Worm (Caenorhabditis elegans) whole organism, L1 larva: ENCODE results near the gene oac-6.

Source experiments
- C34B4.2 ChIP-seq: sonication (generic microtip); optimal IDR thresholded peaks from 2 replicates; lab custom pipeline; 2017; ENCODE audit warnings: mild to moderate bottlenecking, missing genetic modification characterization, missing compliant biosample characterization
- aha-1 ChIP-seq: fragments of 150-350 bp; optimal IDR thresholded peaks from 2 replicates; lab custom pipeline; 2014; ENCODE audit warnings: missing biosample characterization, missing genetic modification characterization
- alr-1 ChIP-seq: fragments of 200-800 bp; sonication (Bioruptor generic); optimal IDR thresholded peaks from 2 replicates; lab custom pipeline; 2018; ENCODE audit warnings: borderline replicate concordance, mild to moderate bottlenecking, missing genetic modification characterization, missing compliant biosample characterization
- aly-2 ChIP-seq: fragments of 150-350 bp; optimal IDR thresholded peaks from 2 replicates; lab custom pipeline; 2014; ENCODE audit warnings: missing biosample characterization, missing genetic modification characterization
- ama-1 ChIP-seq: fragments of 150-350 bp; optimal IDR thresholded peaks from 2 replicates; lab custom pipeline; 2014
- dpl-1 ChIP-seq, 3 experiments: fragments of 150-350 bp in 2 of 3; sonication (generic microtip) in 1 of 3; optimal IDR thresholded peaks; 2 replicates each; lab custom pipeline; 2014 to 2017; ENCODE audit warnings: missing biosample characterization in 3 of 3, missing genetic modification characterization in 3 of 3, missing genetic modification reagents in 3 of 3
- dsc-1 ChIP-seq: sonication (generic microtip); optimal IDR thresholded peaks from 2 replicates; lab custom pipeline; 2016; ENCODE audit warnings: mild to moderate bottlenecking, missing genetic modification characterization, missing compliant biosample characterization
- egl-13 ChIP-seq: sonication (generic microtip); optimal IDR thresholded peaks from 2 replicates; lab custom pipeline; 2016; ENCODE audit warnings: missing genotype, missing genetic modification reagents, missing genetic modification characterization, missing compliant biosample characterization
- egl-27 ChIP-seq, 2 experiments: fragments of 150-350 bp in 1 of 2; sonication (generic microtip); optimal IDR thresholded peaks; 3 replicates each; lab custom pipeline; 2017 to 2018; ENCODE audit warnings: missing biosample characterization in 2 of 2, missing genetic modification characterization in 2 of 2, missing genetic modification reagents in 2 of 2
- elt-2 ChIP-seq: sonication (generic microtip); optimal IDR thresholded peaks from 2 replicates; lab custom pipeline; 2016; ENCODE audit warnings: missing genetic modification characterization, mild to moderate bottlenecking, inconsistent platforms, missing compliant biosample characterization, missing genetic modification reagents
- fkh-4 ChIP-seq: sonication (generic microtip); optimal IDR thresholded peaks from 2 replicates; lab custom pipeline; 2016; ENCODE audit warnings: missing compliant biosample characterization, missing genetic modification characterization, borderline replicate concordance
- fkh-8 ChIP-seq: sonication (generic microtip); optimal IDR thresholded peaks from 2 replicates; lab custom pipeline; 2016; ENCODE audit warnings: mild to moderate bottlenecking, missing genetic modification characterization, missing compliant biosample characterization
- fos-1 ChIP-seq: fragments of 150-350 bp; optimal IDR thresholded peaks from 2 replicates; lab custom pipeline; 2014; ENCODE audit warnings: missing biosample characterization, missing genetic modification characterization
- hlh-17 ChIP-seq: fragments of 200-800 bp; sonication (Bioruptor generic); optimal IDR thresholded peaks from 2 replicates; lab custom pipeline; 2018; ENCODE audit warnings: missing genetic modification characterization, mild to moderate bottlenecking, missing compliant biosample characterization, moderate library complexity, borderline replicate concordance
- hlh-4 ChIP-seq: sonication (generic microtip); optimal IDR thresholded peaks from 2 replicates; lab custom pipeline; 2016; ENCODE audit warnings: mild to moderate bottlenecking, missing genetic modification characterization, missing compliant biosample characterization
- hpl-2 ChIP-seq: fragments of 150-350 bp; optimal IDR thresholded peaks from 2 replicates; lab custom pipeline; 2014; ENCODE audit warnings: missing biosample characterization, missing genetic modification reagents, missing genetic modification characterization
- irx-1 ChIP-seq: sonication (generic microtip); optimal IDR thresholded peaks from 2 replicates; lab custom pipeline; 2016; ENCODE audit warnings: missing genetic modification characterization, missing compliant biosample characterization
- isw-1 ChIP-seq: fragments of 200-800 bp; sonication (Bioruptor generic); IDR thresholded peaks from 2 replicates; pipeline ENCODE4 v1.3.6; 2022; ENCODE audit warnings: missing genetic modification characterization, missing compliant biosample characterization
- lin-13 ChIP-seq: fragments of 150-350 bp; optimal IDR thresholded peaks from 2 replicates; lab custom pipeline; 2014; ENCODE audit warnings: missing biosample characterization, missing genetic modification reagents, missing genetic modification characterization
- lin-14 ChIP-seq: fragments of 200-800 bp; sonication (Bioruptor generic); optimal IDR thresholded peaks from 2 replicates; lab custom pipeline; 2018; ENCODE audit warnings: mild to moderate bottlenecking, missing genetic modification characterization, moderate library complexity, missing compliant biosample characterization
- lin-15B ChIP-seq: fragments of 150-350 bp; sonication (generic microtip); optimal IDR thresholded peaks from 3 replicates; lab custom pipeline; 2014; ENCODE audit warnings: missing biosample characterization, missing genetic modification characterization
- lir-3 ChIP-seq: sonication (generic microtip); optimal IDR thresholded peaks from 2 replicates; lab custom pipeline; 2016; ENCODE audit warnings: mild to moderate bottlenecking, missing genetic modification characterization, moderate library complexity, missing compliant biosample characterization; ENCODE audit not compliant: poor library complexity
- lsy-2 ChIP-seq, 2 experiments: fragments of 150-350 bp; optimal IDR thresholded peaks; 2 replicates each; lab custom pipeline; 2014; ENCODE audit warnings: missing biosample characterization in 2 of 2, missing genetic modification characterization in 2 of 2
- mab-9 ChIP-seq: fragments of 200-800 bp; sonication (Bioruptor generic); IDR thresholded peaks from 2 replicates; pipeline ENCODE4 v1.3.6; 2022; ENCODE audit warnings: missing genetic modification reagents, missing genetic modification characterization, missing compliant biosample characterization
- mdl-1 ChIP-seq, 2 experiments: fragments of 150-350 bp; optimal IDR thresholded peaks; 2 replicates each; lab custom pipeline; 2014 to 2017; ENCODE audit warnings: missing biosample characterization in 2 of 2, missing genetic modification characterization in 2 of 2, inconsistent platforms in 1 of 2
- nhr-19 ChIP-seq: fragments of 200-800 bp; sonication (Bioruptor generic); conservative IDR thresholded peaks from 2 replicates; pipeline ENCODE4 v1.3.6; 2022; ENCODE audit warnings: missing genetic modification characterization, missing compliant biosample characterization
- nhr-20 ChIP-seq: sonication (generic microtip); optimal IDR thresholded peaks from 2 replicates; lab custom pipeline; 2016; ENCODE audit warnings: mild to moderate bottlenecking, missing genetic modification characterization, missing compliant biosample characterization
- nhr-237 ChIP-seq: fragments of 150-350 bp; optimal IDR thresholded peaks from 2 replicates; lab custom pipeline; 2014; ENCODE audit warnings: missing biosample characterization, missing genetic modification characterization
- nhr-47 ChIP-seq: sonication (generic microtip); optimal IDR thresholded peaks from 2 replicates; lab custom pipeline; 2016; ENCODE audit warnings: mild to moderate bottlenecking, missing genetic modification characterization, moderate library complexity, missing compliant biosample characterization
- nhr-71 ChIP-seq: sonication (generic microtip); optimal IDR thresholded peaks from 2 replicates; lab custom pipeline; 2016; ENCODE audit warnings: mild to moderate bottlenecking, missing genetic modification characterization, moderate library complexity, missing compliant biosample characterization
- nhr-76 ChIP-seq: sonication (generic microtip); optimal IDR thresholded peaks from 2 replicates; lab custom pipeline; 2017; ENCODE audit warnings: missing biosample characterization, missing genetic modification characterization
- nhr-84 ChIP-seq: sonication (generic microtip); optimal IDR thresholded peaks from 2 replicates; lab custom pipeline; 2017; ENCODE audit warnings: missing biosample characterization, missing genetic modification characterization
- nhr-85 ChIP-seq: sonication (generic microtip); peaks from one replicate; lab custom pipeline; 2016; ENCODE audit warnings: missing genetic modification characterization, inconsistent platforms, missing compliant biosample characterization
- nhr-90 ChIP-seq: sonication (generic microtip); optimal IDR thresholded peaks from 2 replicates; lab custom pipeline; 2016; ENCODE audit warnings: mild to moderate bottlenecking, missing genetic modification characterization, missing compliant biosample characterization; ENCODE audit not compliant: poor library complexity
- pqm-1 ChIP-seq: sonication (generic microtip); optimal IDR thresholded peaks from 3 replicates; lab custom pipeline; 2017; ENCODE audit warnings: missing biosample characterization, missing genetic modification characterization
- rnt-1 ChIP-seq: sonication (generic microtip); optimal IDR thresholded peaks from 2 replicates; lab custom pipeline; 2016; ENCODE audit warnings: mild to moderate bottlenecking, missing genetic modification characterization, moderate library complexity, missing compliant biosample characterization
- tbx-2 ChIP-seq: sonication (generic microtip); optimal IDR thresholded peaks from 2 replicates; lab custom pipeline; 2016; ENCODE audit warnings: missing genetic modification characterization, missing compliant biosample characterization
- unc-98 ChIP-seq: fragments of 200-800 bp; sonication (Bioruptor generic); IDR thresholded peaks from 2 replicates; pipeline ENCODE4 v1.3.6; 2022; ENCODE audit warnings: missing genetic modification characterization, missing compliant biosample characterization
- vab-15 ChIP-seq: sonication (generic microtip); optimal IDR thresholded peaks from 2 replicates; lab custom pipeline; 2017; ENCODE audit warnings: missing genotype, mild to moderate bottlenecking, missing genetic modification characterization, missing compliant biosample characterization
- xbp-1 ChIP-seq: sonication (generic microtip); optimal IDR thresholded peaks from 2 replicates; lab custom pipeline; 2016; ENCODE audit warnings: missing genetic modification characterization, missing compliant biosample characterization
- ztf-11 ChIP-seq, 2 experiments: sonication (generic microtip); optimal IDR thresholded peaks; 2 replicates each; lab custom pipeline; 2016 to 2017; ENCODE audit warnings: missing genetic modification characterization in 2 of 2, missing biosample characterization in 1 of 2, missing compliant biosample characterization in 1 of 2

oac-6 gene

ce11 chrV:16266514-16266913 lies 36.0 kb upstream of the oac-6 start, which contains the start of gene T13F3.4:
Gene T13F3.4 (minus strand): TSS chrV:16266614.
- TF ChIP-seq hpl-2 (GFP tag; lab: Kevin White, UChicago) (no peak), unc-98 (GFP tag; lab: Robert Waterston, UW) (no peak), hlh-17 (GFP tag; lab: Kevin White, UChicago) (no peak), lin-15B (no peak), C34B4.2 (tag; lab: Kevin White, UChicago) (no peak), dpl-1 (GFP tag; optimal IDR thresholded peaks at IDR 0.05; lab: Kevin White, UChicago) (no peak), fkh-8 (no peak), nhr-85 (tag; lab: Kevin White, UChicago) (no peak), lin-13 (GFP tag; lab: Kevin White, UChicago) (no peak), ama-1 (lab: Kevin White, UChicago) (no peak), lsy-2 (tag; optimal IDR thresholded peaks at IDR 0.05; lab: Kevin White, UChicago) (no peak), lir-3 (tag; lab: Kevin White, UChicago) (no peak), nhr-47 (tag; lab: Kevin White, UChicago) (no peak), lin-14 (GFP tag; lab: Kevin White, UChicago) (no peak)
- TF ChIP-seq, all 84 proteins: peak for 0

- TF ChIP-seq C34B4.2 (tag; lab: Kevin White, UChicago) (no peak), alr-1 (no peak), tbx-2 (no peak), dsc-1 (tag; lab: Kevin White, UChicago) (no peak), dpl-1 (GFP tag; optimal IDR thresholded peaks at IDR 0.05; lab: Kevin White, UChicago) (no peak), nhr-20 (tag; lab: Kevin White, UChicago) (no peak), elt-2 (tag; lab: Kevin White, UChicago) (no peak), unc-98 (GFP tag; lab: Robert Waterston, UW) (no peak), nhr-76 (tag; lab: Kevin White, UChicago) (no peak)
Measured at ce11 chrV:16269556-16269955, 33.0 kb upstream of the oac-6 start, which contains the start of the genes fbxa-2 and T13F3.8. Gene fbxa-2 (minus strand): TSS chrV:16269656. Gene T13F3.8 (plus strand): TSS chrV:16269800.

- TF ChIP-seq nhr-237 (tag; lab: Kevin White, UChicago) (no peak), alr-1 (no peak), rnt-1 (tag; lab: Kevin White, UChicago) (no peak), isw-1 (GFP tag; lab: Robert Waterston, UW) (no peak), lin-13 (GFP tag; lab: Kevin White, UChicago) (no peak), dpl-1 (GFP tag; optimal IDR thresholded peaks at IDR 0.05; lab: Kevin White, UChicago) (no peak), fos-1 (tag; lab: Kevin White, UChicago) (no peak), aha-1 (no peak), nhr-19 (GFP tag; lab: Robert Waterston, UW) (no peak), aly-2 (no peak), hlh-17 (GFP tag; lab: Kevin White, UChicago) (no peak), irx-1 (tag; lab: Kevin White, UChicago) (no peak), nhr-90 (tag; lab: Kevin White, UChicago) (no peak), xbp-1 (no peak), ztf-11 (tag; optimal IDR thresholded peaks at IDR 0.05; lab: Kevin White, UChicago) (no peak), egl-13 (no peak), fkh-4 (tag; lab: Kevin White, UChicago) (no peak), fkh-8 (no peak), lir-3 (tag; lab: Kevin White, UChicago) (no peak)
Measured at ce11 chrV:16271121-16271520, 31.4 kb upstream of the oac-6 start, which contains the start of gene T13F3.6. Gene T13F3.6 (minus strand): TSS chrV:16271221.

- TF ChIP-seq mdl-1 (tag; optimal IDR thresholded peaks at IDR 0.05; lab: Kevin White, UChicago) (no peak), hlh-4 (tag; lab: Kevin White, UChicago) (no peak), egl-27 (tag; optimal IDR thresholded peaks at IDR 0.05; lab: Kevin White, UChicago) (no peak), nhr-90 (tag; lab: Kevin White, UChicago) (no peak), nhr-71 (tag; lab: Kevin White, UChicago) (no peak), nhr-84 (tag; lab: Kevin White, UChicago) (no peak), vab-15 (tag; lab: Kevin White, UChicago) (no peak), lsy-2 (tag; optimal IDR thresholded peaks at IDR 0.05; lab: Kevin White, UChicago) (no peak), pqm-1 (tag; lab: Kevin White, UChicago) (no peak), rnt-1 (tag; lab: Kevin White, UChicago) (no peak), lin-15B (no peak), mab-9 (GFP tag; lab: Robert Waterston, UW) (no peak)
Measured at ce11 chrV:16275347-16275746, 27.2 kb upstream of the oac-6 start, which contains the start of gene pacl-1. Gene pacl-1 (minus strand): TSS chrV:16275447.
